Fruit fly (Drosophila melanogaster) whole organism, embryonic: ENCODE results near the gene Rbp1-like.

Experiments
- Atf-2 ChIP-seq: fragments of 200-800 bp; sonication (Bioruptor generic); optimal IDR thresholded peaks from 2 replicates; lab custom pipeline; 2016; ENCODE audit warnings: missing biosample characterization, missing genetic modification characterization
- CG12104 ChIP-seq: fragments of 200-800 bp; sonication (Bioruptor generic); optimal IDR thresholded peaks from 3 replicates; lab custom pipeline; 2016; ENCODE audit warnings: missing biosample characterization, missing genetic modification characterization
- CG15011 ChIP-seq: fragments of 200-800 bp; sonication (Bioruptor generic); optimal IDR thresholded peaks from 3 replicates; lab custom pipeline; 2018; ENCODE audit warnings: missing biosample characterization, mild to moderate bottlenecking, missing genetic modification characterization
- CG1647 ChIP-seq: fragments of 200-800 bp; sonication (Bioruptor generic); optimal IDR thresholded peaks from 3 replicates; lab custom pipeline; 2016; ENCODE audit warnings: missing biosample characterization, missing genetic modification characterization
- CG17912 ChIP-seq: fragments of 200-800 bp; sonication (Bioruptor generic); optimal IDR thresholded peaks from 2 replicates; lab custom pipeline; 2018; ENCODE audit warnings: missing biosample characterization, mild to moderate bottlenecking, missing genetic modification characterization
- CG1832 ChIP-seq: fragments of 200-800 bp; sonication (Bioruptor generic); optimal IDR thresholded peaks from 2 replicates; lab custom pipeline; 2017; ENCODE audit warnings: missing biosample characterization, mild to moderate bottlenecking, missing genetic modification characterization, inconsistent platforms
- CG2116 ChIP-seq: fragments of 200-800 bp; sonication (Bioruptor generic); optimal IDR thresholded peaks from 3 replicates; lab custom pipeline; 2018; ENCODE audit warnings: missing biosample characterization, mild to moderate bottlenecking, missing genetic modification characterization
- CG30431 ChIP-seq: fragments of 200-800 bp; sonication (Bioruptor generic); optimal IDR thresholded peaks from 2 replicates; lab custom pipeline; 2017; ENCODE audit warnings: missing biosample characterization, missing genetic modification characterization
- CG3407 ChIP-seq: fragments of 200-800 bp; sonication (Bioruptor generic); optimal IDR thresholded peaks from 2 replicates; lab custom pipeline; 2018; ENCODE audit warnings: missing biosample characterization, mild to moderate bottlenecking, missing genetic modification characterization
- CG3995 ChIP-seq: fragments of 200-800 bp; sonication (Bioruptor generic); optimal IDR thresholded peaks from 3 replicates; lab custom pipeline; 2016; ENCODE audit warnings: missing biosample characterization, missing genetic modification characterization
- CG43689 ChIP-seq: fragments of 200-800 bp; sonication (Bioruptor generic); IDR thresholded peaks from 2 replicates; pipeline ENCODE4 v1.3.6; 2022; ENCODE audit warnings: missing biosample characterization, missing genetic modification characterization
- CG8089 ChIP-seq: fragments of 200-800 bp; sonication (Bioruptor generic); optimal IDR thresholded peaks from 3 replicates; lab custom pipeline; 2016; ENCODE audit warnings: missing biosample characterization, missing genetic modification characterization
- CG8388 ChIP-seq: fragments of 200-800 bp; sonication (Bioruptor generic); optimal IDR thresholded peaks from 2 replicates; lab custom pipeline; 2019; ENCODE audit warnings: missing biosample characterization, mild to moderate bottlenecking, missing genetic modification characterization, moderate library complexity
- CG8924 ChIP-seq: fragments of 200-800 bp; optimal IDR thresholded peaks from 3 replicates; lab custom pipeline; 2019; ENCODE audit warnings: missing biosample characterization, mild to moderate bottlenecking, missing genetic modification characterization, moderate library complexity
- CG9215 ChIP-seq: fragments of 200-800 bp; sonication (Bioruptor generic); IDR thresholded peaks from 2 replicates; pipeline ENCODE4 v1.3.6; 2022; ENCODE audit warnings: missing biosample characterization, missing genetic modification characterization
- CoRest ChIP-seq: fragments of 200-800 bp; sonication (Bioruptor generic); optimal IDR thresholded peaks from 3 replicates; lab custom pipeline; 2018; ENCODE audit warnings: missing biosample characterization, mild to moderate bottlenecking, missing genetic modification characterization, moderate library complexity
- CrebB ChIP-seq: fragments of 200-800 bp; sonication (Bioruptor generic); optimal IDR thresholded peaks from 3 replicates; lab custom pipeline; 2018; ENCODE audit warnings: missing biosample characterization, mild to moderate bottlenecking, missing genetic modification characterization
- Dbx ChIP-seq: fragments of 200-800 bp; sonication (Bioruptor generic); IDR thresholded peaks from 3 replicates; pipeline ENCODE4 v1.3.6; 2022; ENCODE audit warnings: missing biosample characterization, missing genetic modification characterization
- Dll ChIP-seq: fragments of 200-800 bp; sonication (Bioruptor generic); IDR thresholded peaks from 4 replicates; pipeline ENCODE4 v1.3.6; 2022; ENCODE audit warnings: missing biosample characterization, missing genetic modification characterization; ENCODE audit not compliant: partially characterized antibody
- Dref ChIP-seq: fragments of 200-800 bp; sonication (Bioruptor generic); IDR thresholded peaks from 2 replicates; pipeline ENCODE4 v1.3.6; 2022; ENCODE audit warnings: missing biosample characterization, missing genetic modification characterization
- ERR ChIP-seq: fragments of 200-800 bp; sonication (Bioruptor generic); optimal IDR thresholded peaks from 2 replicates; lab custom pipeline; 2016; ENCODE audit warnings: missing biosample characterization, missing genetic modification characterization
- Lpt ChIP-seq: fragments of >200 bp; optimal IDR thresholded peaks from 2 replicates; lab custom pipeline; 2018; ENCODE audit warnings: missing biosample characterization, missing genetic modification characterization
- MESR4 ChIP-seq: fragments of 200-800 bp; sonication (Bioruptor generic); optimal IDR thresholded peaks from 2 replicates; lab custom pipeline; 2018; ENCODE audit warnings: missing biosample characterization, mild to moderate bottlenecking, missing genetic modification characterization, moderate library complexity
- Myb ChIP-seq: fragments of 200-800 bp; sonication (Bioruptor generic); optimal IDR thresholded peaks from 2 replicates; lab custom pipeline; 2016; ENCODE audit warnings: missing biosample characterization, missing genetic modification characterization
- NC2β ChIP-seq: fragments of 200-800 bp; sonication (Bioruptor generic); optimal IDR thresholded peaks from 2 replicates; lab custom pipeline; 2016; ENCODE audit warnings: missing biosample characterization, missing genetic modification characterization
- Nf-YA ChIP-seq: fragments of 200-800 bp; sonication (Bioruptor generic); IDR thresholded peaks from 2 replicates; pipeline ENCODE4 v1.3.6; 2022; ENCODE audit warnings: missing biosample characterization, missing genetic modification characterization
- Pdp1 ChIP-seq, 2 experiments: fragments of 200-800 bp; sonication (Bioruptor generic); optimal IDR thresholded peaks; 3 replicates each; lab custom pipeline; 2016; ENCODE audit warnings: missing biosample characterization in 2 of 2, missing genetic modification characterization in 2 of 2, mild to moderate bottlenecking in 1 of 2, moderate library complexity in 1 of 2
- Ptx1 ChIP-seq: fragments of 200-800 bp; sonication (Bioruptor generic); IDR thresholded peaks from 2 replicates; pipeline ENCODE4 v1.3.6; 2022; ENCODE audit warnings: missing biosample characterization, missing genetic modification characterization
- Scr ChIP-seq: fragments of 200-800 bp; sonication (Bioruptor generic); IDR thresholded peaks from 2 replicates; pipeline ENCODE4 v1.3.6; 2022; ENCODE audit warnings: missing biosample characterization, missing genetic modification characterization; ENCODE audit not compliant: partially characterized antibody
- Sox100B ChIP-seq: fragments of 200-800 bp; sonication (Bioruptor generic); optimal IDR thresholded peaks from 3 replicates; lab custom pipeline; 2018; ENCODE audit warnings: missing biosample characterization, mild to moderate bottlenecking, missing genetic modification characterization
- Sry-β ChIP-seq: fragments of 200-800 bp; sonication (Bioruptor generic); optimal IDR thresholded peaks from 2 replicates; lab custom pipeline; 2018; ENCODE audit warnings: missing biosample characterization, mild to moderate bottlenecking, missing genetic modification characterization, moderate library complexity
- Taf1 ChIP-seq: fragments of 200-800 bp; sonication (Bioruptor generic); IDR thresholded peaks from 2 replicates; pipeline ENCODE4 v1.3.6; 2022; ENCODE audit warnings: missing biosample characterization, missing genetic modification characterization
- bbx ChIP-seq: fragments of 200-800 bp; sonication (Bioruptor generic); IDR thresholded peaks from 2 replicates; pipeline ENCODE4 v1.3.6; 2022; ENCODE audit warnings: missing biosample characterization, missing genetic modification characterization; ENCODE audit not compliant: partially characterized antibody
- cato ChIP-seq: fragments of 200-800 bp; sonication (Bioruptor generic); optimal IDR thresholded peaks from 2 replicates; lab custom pipeline; 2016; ENCODE audit warnings: missing biosample characterization, missing genetic modification characterization, borderline replicate concordance
- danr ChIP-seq: fragments of 200-800 bp; sonication (Bioruptor generic); IDR thresholded peaks from 2 replicates; pipeline ENCODE4 v1.3.6; 2022; ENCODE audit warnings: missing biosample characterization, missing genetic modification characterization
- dm ChIP-seq: fragments of 200-800 bp; sonication (Bioruptor generic); optimal IDR thresholded peaks from 3 replicates; lab custom pipeline; 2016; ENCODE audit warnings: missing biosample characterization, missing genetic modification characterization
- fd96Cb ChIP-seq: fragments of 200-800 bp; sonication (Bioruptor generic); optimal IDR thresholded peaks from 2 replicates; lab custom pipeline; 2018; ENCODE audit warnings: missing biosample characterization, mild to moderate bottlenecking, missing genetic modification characterization, moderate library complexity
- fu2 ChIP-seq: fragments of 200-800 bp; sonication (Bioruptor generic); optimal IDR thresholded peaks from 2 replicates; lab custom pipeline; 2016; ENCODE audit warnings: missing biosample characterization, missing genetic modification characterization
- ham ChIP-seq: fragments of 200-800 bp; sonication (Bioruptor generic); IDR thresholded peaks from 2 replicates; pipeline ENCODE4 v1.3.6; 2022; ENCODE audit warnings: missing biosample characterization, missing genetic modification characterization
- hbn ChIP-seq: fragments of 200-800 bp; sonication (Bioruptor generic); IDR thresholded peaks from 2 replicates; pipeline ENCODE4 v1.3.6; 2022; ENCODE audit warnings: missing biosample characterization, missing genetic modification characterization; ENCODE audit not compliant: partially characterized antibody
- nom ChIP-seq: fragments of 200-800 bp; sonication (Bioruptor generic); optimal IDR thresholded peaks from 2 replicates; lab custom pipeline; 2017; ENCODE audit warnings: missing biosample characterization, missing genetic modification characterization, mild to moderate bottlenecking, moderate library complexity, missing genetic modification reagents
- odd ChIP-seq: fragments of 200-800 bp; sonication (Bioruptor generic); optimal IDR thresholded peaks from 2 replicates; lab custom pipeline; 2017; ENCODE audit warnings: missing biosample characterization, mild to moderate bottlenecking, missing genetic modification characterization
- rib ChIP-seq: fragments of 200-800 bp; sonication (Bioruptor generic); IDR thresholded peaks from 2 replicates; pipeline ENCODE4 v1.3.6; 2022; ENCODE audit warnings: missing biosample characterization, missing genetic modification characterization
- sna ChIP-seq: fragments of 200-800 bp; sonication (Bioruptor generic); IDR thresholded peaks from 2 replicates; pipeline ENCODE4 v1.3.6; 2022; ENCODE audit warnings: missing biosample characterization, missing genetic modification characterization; ENCODE audit not compliant: partially characterized antibody
- tap ChIP-seq: fragments of 200-800 bp; optimal IDR thresholded peaks from 3 replicates; lab custom pipeline; 2019; ENCODE audit warnings: missing biosample characterization, mild to moderate bottlenecking, missing genetic modification characterization, moderate library complexity
- vnd ChIP-seq: fragments of 200-800 bp; sonication (Bioruptor generic); IDR thresholded peaks from 3 replicates; pipeline ENCODE4 v1.3.6; 2022; ENCODE audit warnings: missing biosample characterization, missing genetic modification characterization; ENCODE audit not compliant: partially characterized antibody
- vvl ChIP-seq: fragments of 200-800 bp; sonication (Bioruptor generic); IDR thresholded peaks from 2 replicates; pipeline ENCODE4 v1.3.6; 2022; ENCODE audit warnings: missing biosample characterization, missing genetic modification characterization
- zen2 ChIP-seq: fragments of 200-800 bp; sonication (Bioruptor generic); IDR thresholded peaks from 3 replicates; pipeline ENCODE4 v1.3.6; 2022; ENCODE audit warnings: missing biosample characterization, missing genetic modification characterization; ENCODE audit not compliant: partially characterized antibody
- zf30C ChIP-seq: fragments of 200-800 bp; sonication (Bioruptor generic); optimal IDR thresholded peaks from 3 replicates; lab custom pipeline; 2018; ENCODE audit warnings: missing biosample characterization, mild to moderate bottlenecking, missing genetic modification characterization
- zfh1 ChIP-seq: fragments of 200-800 bp; sonication (Bioruptor generic); IDR thresholded peaks from 3 replicates; pipeline ENCODE4 v1.3.6; 2022; ENCODE audit warnings: missing biosample characterization, missing genetic modification characterization

Gene Rbp1-like

dm6 chrX:13338113-13338512, 46.6 kb downstream of the Rbp1-like start, which contains the start of gene CG15747 (continued):
- TF ChIP-seq CG3407 (GFP tag; lab: Kevin White, UChicago) (no peak), Lpt (GFP tag; lab: Kevin White, UChicago) (no peak), CG43689 (no peak), ERR (GFP tag; lab: Kevin White, UChicago) (no peak), CG2116 (peak; percentile 13), CG3995 (GFP tag; lab: Kevin White, UChicago) (peak; percentile 8), Atf-2 (GFP tag; lab: Kevin White, UChicago) (no peak), zen2 (GFP tag; lab: Robert Waterston, UW) (no peak), ham (GFP tag; lab: Robert Waterston, UW) (no peak), CrebB (no peak), vvl (GFP tag; lab: Robert Waterston, UW) (peak; percentile 58), nom (GFP tag; lab: Kevin White, UChicago) (no peak), Ptx1 (GFP tag; lab: Robert Waterston, UW) (0 out of 2 replicates have a peak, but pooled peaks have one; percentile 22), bbx (GFP tag; lab: Robert Waterston, UW) (peak; percentile 25; the same call in 1 of the 2 replicates), CG12104 (GFP tag; lab: Kevin White, UChicago) (no peak), hbn (GFP tag; lab: Robert Waterston, UW) (peak; percentile 43; the same call in 1 of the 2 replicates), CoRest (tag; lab: Kevin White, UChicago) (no peak), Pdp1 (GFP tag; optimal IDR thresholded peaks at IDR 0.05; lab: Kevin White, UChicago) (no peak), vnd (GFP tag; lab: Robert Waterston, UW) (peak; percentile 48; the same call in 1 of the 3 replicates), fu2 (GFP tag; lab: Kevin White, UChicago) (no peak), Myb (GFP tag; lab: Kevin White, UChicago) (peak; percentile 53), CG1647 (GFP tag; lab: Kevin White, UChicago) (no peak), Dbx (GFP tag; lab: Robert Waterston, UW) (no peak), cato (GFP tag; lab: Kevin White, UChicago) (no peak), tap (tag; lab: Kevin White, UChicago) (no peak), odd (no peak), Sry-β (GFP tag; lab: Kevin White, UChicago) (no peak), CG1832 (no peak), zf30C (GFP tag; lab: Kevin White, UChicago) (no peak), Nf-YA (GFP tag; lab: Robert Waterston, UW) (no peak), CG8089 (GFP tag; lab: Kevin White, UChicago) (no peak), danr (no peak), sna (0 out of 2 replicates have a peak, but pooled peaks have one; percentile 24), MESR4 (GFP tag; lab: Kevin White, UChicago) (peak; percentile 62), Scr (peak; percentile 47; the same call in 1 of the 2 replicates), fd96Cb (tag; lab: Kevin White, UChicago) (no peak), CG17912 (GFP tag; lab: Kevin White, UChicago) (peak; percentile 4), CG15011 (no peak), CG9215 (GFP tag; lab: Robert Waterston, UW) (no peak), rib (GFP tag; lab: Robert Waterston, UW) (no peak), dm (GFP tag; lab: Kevin White, UChicago) (no peak), CG30431 (GFP tag; lab: Kevin White, UChicago) (no peak), NC2β (GFP tag; lab: Kevin White, UChicago) (no peak), CG8924 (tag; lab: Kevin White, UChicago) (no peak), Sox100B (GFP tag; lab: Kevin White, UChicago) (no peak), zfh1 (no peak), CG8388 (GFP tag; lab: Kevin White, UChicago) (no peak), Dll (GFP tag; lab: Robert Waterston, UW) (no peak; the same call in 3 of the 4 replicates), Taf1 (GFP tag; lab: Robert Waterston, UW) (no peak), Dref (GFP tag; lab: Robert Waterston, UW) (peak; percentile 77)
